Worm (Caenorhabditis elegans) whole organism, L2 larva: Measurements from ENCODE around the gene F19B10.1.

Experiments used
- C34F6.9 ChIP-seq: fragments of 150-350 bp; optimal IDR thresholded peaks from 2 replicates; lab custom pipeline; 2014; ENCODE audit warnings: missing biosample characterization, missing genetic modification characterization
- F13H6.1 ChIP-seq: sonication (generic microtip); optimal IDR thresholded peaks from 2 replicates; lab custom pipeline; 2016; ENCODE audit warnings: missing genetic modification characterization, missing compliant biosample characterization
- R02D3.7 ChIP-seq: fragments of 150-350 bp; optimal IDR thresholded peaks from 2 replicates; lab custom pipeline; 2014; ENCODE audit warnings: missing biosample characterization, missing genetic modification characterization
- Y55F3AM.14 ChIP-seq: fragments of 200-800 bp; sonication (Bioruptor generic); optimal IDR thresholded peaks from 2 replicates; lab custom pipeline; 2018; ENCODE audit warnings: mild to moderate bottlenecking, missing genetic modification characterization, missing compliant biosample characterization
- ZK546.5 ChIP-seq: sonication (generic microtip); optimal IDR thresholded peaks from 2 replicates; lab custom pipeline; 2017; ENCODE audit warnings: missing biosample characterization, missing genetic modification characterization
- alr-1 ChIP-seq: fragments of 150-350 bp; optimal IDR thresholded peaks from 2 replicates; lab custom pipeline; 2014; ENCODE audit warnings: missing biosample characterization, missing genetic modification characterization
- aly-2 ChIP-seq: fragments of 150-350 bp; optimal IDR thresholded peaks from 2 replicates; lab custom pipeline; 2014; ENCODE audit warnings: missing biosample characterization, missing genetic modification characterization
- blmp-1 ChIP-seq: sonication (generic microtip); optimal IDR thresholded peaks from 2 replicates; lab custom pipeline; 2017; ENCODE audit warnings: missing genetic modification characterization, mild to moderate bottlenecking, missing compliant biosample characterization, antibody characterized with exemption, moderate library complexity; ENCODE audit not compliant: insufficient read depth
- ceh-16 ChIP-seq: fragments of 150-350 bp; optimal IDR thresholded peaks from 2 replicates; lab custom pipeline; 2014; ENCODE audit warnings: missing biosample characterization, missing genetic modification characterization
- crh-2 ChIP-seq: sonication (generic microtip); optimal IDR thresholded peaks from 2 replicates; lab custom pipeline; 2017; ENCODE audit warnings: missing biosample characterization, missing genetic modification characterization
- dmd-4 ChIP-seq: sonication (generic microtip); optimal IDR thresholded peaks from 2 replicates; lab custom pipeline; 2017; ENCODE audit warnings: missing biosample characterization, missing genetic modification characterization
- egl-27 ChIP-seq: sonication (generic microtip); optimal IDR thresholded peaks from 3 replicates; lab custom pipeline; 2017; ENCODE audit warnings: missing biosample characterization, missing genetic modification reagents, missing genetic modification characterization
- elt-1 ChIP-seq: fragments of 150-350 bp; optimal IDR thresholded peaks from 2 replicates; lab custom pipeline; 2014; ENCODE audit warnings: missing biosample characterization, missing genetic modification characterization
- fos-1 ChIP-seq: fragments of 150-350 bp; optimal IDR thresholded peaks from 2 replicates; lab custom pipeline; 2014; ENCODE audit warnings: missing biosample characterization, missing genetic modification characterization
- gmeb-1 ChIP-seq: fragments of 150-350 bp; optimal IDR thresholded peaks from 2 replicates; lab custom pipeline; 2014; ENCODE audit warnings: missing biosample characterization, missing genetic modification characterization
- lin-11 ChIP-seq: fragments of 150-350 bp; sonication (generic microtip); optimal IDR thresholded peaks from 2 replicates; lab custom pipeline; 2014; ENCODE audit warnings: missing biosample characterization, missing genetic modification characterization, inconsistent platforms, mixed read lengths
- lin-13 ChIP-seq: fragments of 150-350 bp; optimal IDR thresholded peaks from 2 replicates; lab custom pipeline; 2014; ENCODE audit warnings: missing biosample characterization, missing genetic modification reagents, missing genetic modification characterization
- lin-39 ChIP-seq: fragments of 150-350 bp; optimal IDR thresholded peaks from 2 replicates; lab custom pipeline; 2014; ENCODE audit warnings: missing biosample characterization, missing genetic modification reagents, missing genetic modification characterization
- lsy-2 ChIP-seq, 2 experiments: fragments of 150-350 bp in 1 of 2; sonication (generic microtip) in 1 of 2; optimal IDR thresholded peaks; 2 replicates each; lab custom pipeline; 2014 to 2017; ENCODE audit warnings: missing biosample characterization in 2 of 2, missing genetic modification characterization in 2 of 2
- mab-5 ChIP-seq: fragments of 150-350 bp; optimal IDR thresholded peaks from 2 replicates; lab custom pipeline; 2014; ENCODE audit warnings: missing biosample characterization, missing genetic modification characterization
- mbf-1 ChIP-seq: sonication (generic microtip); optimal IDR thresholded peaks from 2 replicates; lab custom pipeline; 2017; ENCODE audit warnings: missing biosample characterization, missing genetic modification characterization
- mdl-1 ChIP-seq, 2 experiments: fragments of 150-350 bp in 1 of 2; sonication (generic microtip) in 1 of 2; optimal IDR thresholded peaks; 2 replicates each; lab custom pipeline; 2017; ENCODE audit warnings: missing biosample characterization in 2 of 2, missing genetic modification characterization in 2 of 2
- nhr-10 ChIP-seq: sonication (generic microtip); optimal IDR thresholded peaks from 2 replicates; lab custom pipeline; 2017; ENCODE audit warnings: missing biosample characterization, missing genetic modification characterization
- nhr-11 ChIP-seq: fragments of 150-350 bp; optimal IDR thresholded peaks from 2 replicates; lab custom pipeline; 2014; ENCODE audit warnings: missing biosample characterization, missing genetic modification characterization
- nhr-129 ChIP-seq: fragments of 150-350 bp; optimal IDR thresholded peaks from 2 replicates; lab custom pipeline; 2014; ENCODE audit warnings: missing biosample characterization, missing genetic modification characterization
- nhr-21 ChIP-seq: fragments of 150-350 bp; optimal IDR thresholded peaks from 2 replicates; lab custom pipeline; 2014; ENCODE audit warnings: missing biosample characterization, missing genetic modification characterization
- nhr-6 ChIP-seq: fragments of 150-350 bp; optimal IDR thresholded peaks from 2 replicates; lab custom pipeline; 2014; ENCODE audit warnings: missing biosample characterization, missing genetic modification characterization
- nhr-77 ChIP-seq: fragments of 150-350 bp; optimal IDR thresholded peaks from 2 replicates; lab custom pipeline; 2014; ENCODE audit warnings: missing biosample characterization, missing genetic modification characterization
- peb-1 ChIP-seq: fragments of 150-350 bp; optimal IDR thresholded peaks from 2 replicates; lab custom pipeline; 2014; ENCODE audit warnings: missing biosample characterization, missing genetic modification characterization
- sma-3 ChIP-seq: sonication (generic microtip); optimal IDR thresholded peaks from 2 replicates; lab custom pipeline; 2016; ENCODE audit warnings: missing genetic modification reagents, missing genetic modification characterization, missing compliant biosample characterization
- unc-39 ChIP-seq: fragments of 150-350 bp; optimal IDR thresholded peaks from 2 replicates; lab custom pipeline; 2014; ENCODE audit warnings: missing biosample characterization, missing genetic modification characterization
- unc-55 ChIP-seq: fragments of 150-350 bp; sonication (generic microtip); optimal IDR thresholded peaks from 3 replicates; lab custom pipeline; 2014; ENCODE audit warnings: missing biosample characterization, missing genetic modification reagents, missing genetic modification characterization
- unc-62 ChIP-seq: fragments of 150-350 bp; optimal IDR thresholded peaks from 2 replicates; lab custom pipeline; 2014; ENCODE audit warnings: missing biosample characterization, missing genetic modification reagents, missing genetic modification characterization
- zag-1 ChIP-seq: fragments of 150-350 bp; optimal IDR thresholded peaks from 2 replicates; lab custom pipeline; 2014; ENCODE audit warnings: missing biosample characterization, missing genetic modification characterization
- ztf-1 ChIP-seq: fragments of 200-800 bp; sonication (Bioruptor generic); conservative IDR thresholded peaks from 2 replicates; pipeline ENCODE4 v1.3.6; 2022; ENCODE audit warnings: missing genetic modification characterization, missing compliant biosample characterization

The F19B10.1 gene

DNA sequence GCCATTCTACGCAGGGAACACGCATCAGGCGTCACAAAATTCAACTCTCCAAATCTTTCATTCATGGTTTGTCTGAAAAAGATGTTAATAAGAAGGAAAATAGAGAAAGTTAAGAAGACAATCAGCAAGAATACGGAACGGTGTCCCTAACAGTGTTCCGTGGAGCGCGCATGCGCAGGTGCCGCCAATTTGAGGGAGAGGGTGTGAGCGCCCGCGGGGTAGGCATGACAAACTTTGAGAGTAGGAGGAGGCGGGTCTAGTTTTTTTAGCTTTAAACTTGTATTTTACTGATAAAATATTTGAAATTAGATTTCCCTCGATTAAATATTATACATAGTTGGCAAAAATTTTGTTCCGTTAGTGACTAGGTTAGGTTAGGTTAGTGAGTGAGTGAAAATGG, 2.6 kb upstream of the F19B10.1 start:
- no peak for TF ChIP-seq alr-1 (tag; lab: Kevin White, UChicago)
- TF ChIP-seq sma-3, result no peak
- TF ChIP-seq mdl-1 (tag; optimal IDR thresholded peaks at IDR 0.05; lab: Kevin White, UChicago), result no peak
- TF ChIP-seq blmp-1, result no peak
- TF ChIP-seq fos-1 (tag; lab: Kevin White, UChicago), result no peak
- TF ChIP-seq lsy-2 (tag; optimal IDR thresholded peaks at IDR 0.05; lab: Kevin White, UChicago), result no peak
- TF ChIP-seq R02D3.7 (tag; lab: Kevin White, UChicago), result no peak
- TF ChIP-seq gmeb-1 (tag; lab: Kevin White, UChicago), result no peak
- TF ChIP-seq nhr-21, result no peak
- no peak for TF ChIP-seq egl-27 (tag; lab: Kevin White, UChicago)

DNA sequence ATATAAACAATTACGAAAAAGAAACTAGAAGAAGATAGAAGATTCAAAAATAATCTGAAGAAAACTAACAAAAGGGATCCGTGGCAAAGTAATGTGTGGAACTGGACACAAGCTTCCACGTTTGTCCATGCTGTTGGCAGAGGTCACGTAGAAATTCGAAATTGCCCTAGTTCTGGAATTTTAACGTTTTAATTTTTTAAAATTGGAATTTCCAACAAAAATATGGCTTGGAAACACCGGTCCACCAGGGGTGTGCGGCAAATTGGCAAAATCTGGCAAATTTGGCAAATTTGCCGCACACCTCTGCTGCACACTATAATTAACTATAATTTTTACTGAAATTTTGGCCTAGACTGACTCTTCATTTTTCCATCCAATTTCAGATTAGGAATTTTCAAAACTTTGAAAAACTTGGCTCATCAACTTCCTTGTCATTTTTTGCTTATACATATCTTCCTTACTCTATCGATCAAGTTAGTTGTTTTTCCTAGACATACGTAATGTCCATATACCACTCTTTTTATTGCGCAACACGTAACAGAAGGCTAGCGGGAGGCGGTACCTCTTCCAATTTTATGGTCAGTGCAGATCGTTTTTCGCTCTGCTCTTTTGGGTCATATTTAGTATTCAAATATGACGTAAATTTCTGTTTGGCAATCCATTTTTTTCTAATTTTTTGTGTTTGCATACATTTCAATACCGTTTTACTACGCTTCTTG, 1.5 kb upstream of the F19B10.1 start, which contains the start of gene F19B10.10:
Gene F19B10.10, minus strand, starts transcription at position 51 of the 719 bp plus-strand sequence.
- no peak for TF ChIP-seq Y55F3AM.14 (GFP tag; lab: Kevin White, UChicago)
- no peak for TF ChIP-seq nhr-11 (tag; lab: Kevin White, UChicago)
- no peak for TF ChIP-seq nhr-6 (tag; lab: Kevin White, UChicago)
- TF ChIP-seq ztf-1 (GFP tag; lab: Robert Waterston, UW), result no peak
- no peak for TF ChIP-seq alr-1 (tag; lab: Kevin White, UChicago)
- no peak for TF ChIP-seq sma-3
- no peak for TF ChIP-seq ZK546.5
- no peak for TF ChIP-seq blmp-1
- TF ChIP-seq nhr-77 (tag; lab: Kevin White, UChicago), result no peak
- TF ChIP-seq lin-11 (tag; lab: Kevin White, UChicago), result no peak
- no peak for TF ChIP-seq unc-39 (tag; lab: Kevin White, UChicago)
- no peak for TF ChIP-seq aly-2
- TF ChIP-seq lin-39 (tag; lab: Kevin White, UChicago), result no peak
- TF ChIP-seq nhr-129, result no peak
- TF ChIP-seq mab-5 (tag; lab: Kevin White, UChicago), result no peak
- TF ChIP-seq ceh-16 (tag; lab: Kevin White, UChicago), result no peak
- TF ChIP-seq unc-62 (GFP tag; lab: Kevin White, UChicago), result no peak

- TF ChIP-seq unc-55 (GFP tag; lab: Kevin White, UChicago) (peak; percentile 37), C34F6.9 (no peak), crh-2 (tag; lab: Kevin White, UChicago) (no peak), fos-1 (tag; lab: Kevin White, UChicago) (peak; percentile 44)
Observed at ce11 chrII:3684487-3685067, 1.6 kb downstream of the F19B10.1 start.

ce11 chrII:3688333-3688732, 5.3 kb downstream of the F19B10.1 start, which contains the start of gene ifas-1:
TSS of gene ifas-1 (minus strand) at chrII:3688719.
- TF ChIP-seq nhr-21, result no peak
- no peak for TF ChIP-seq peb-1 (tag; lab: Kevin White, UChicago)
- no peak for TF ChIP-seq fos-1 (tag; lab: Kevin White, UChicago)
- no peak for TF ChIP-seq lin-13
- no peak for TF ChIP-seq mbf-1 (tag; lab: Kevin White, UChicago)
- TF ChIP-seq lin-11 (tag; lab: Kevin White, UChicago), result no peak
- TF ChIP-seq Y55F3AM.14 (GFP tag; lab: Kevin White, UChicago), result no peak
- no peak for TF ChIP-seq nhr-10
- TF ChIP-seq nhr-129, result no peak

ce11 chrII:3690646-3691045, 7.7 kb downstream of the F19B10.1 start, which contains the start of gene srx-101:
TSS of gene srx-101 (minus strand) at chrII:3690746.
- TF ChIP-seq ztf-1 (GFP tag; lab: Robert Waterston, UW), result no peak
- no peak for TF ChIP-seq ceh-16 (tag; lab: Kevin White, UChicago)
- TF ChIP-seq nhr-6 (tag; lab: Kevin White, UChicago), result no peak
- no peak for TF ChIP-seq dmd-4 (tag; lab: Kevin White, UChicago)
- no peak for TF ChIP-seq F13H6.1 (tag; lab: Kevin White, UChicago)
- TF ChIP-seq mdl-1 (tag; optimal IDR thresholded peaks at IDR 0.05; lab: Kevin White, UChicago), result no peak
- no peak for TF ChIP-seq lin-11 (tag; lab: Kevin White, UChicago)
- no peak for TF ChIP-seq zag-1 (tag; lab: Kevin White, UChicago)
- no peak for TF ChIP-seq elt-1 (tag; lab: Kevin White, UChicago)
